Fruit fly (Drosophila melanogaster) whole organism, prepupa: ENCODE measurements around the gene Ugt37A2.
A peak's percentile ranks its signal among the peaks of the same experiment; 100 is the strongest.

ENCODE experiments used
- CG10631 ChIP-seq: fragments of 200-800 bp; sonication (Bioruptor generic); optimal IDR thresholded peaks from 2 replicates; lab custom pipeline; 2016; ENCODE audit warnings: missing biosample characterization, missing genetic modification characterization
- CG11294 ChIP-seq: fragments of 200-800 bp; sonication (Bioruptor generic); IDR thresholded peaks from 2 replicates; pipeline ENCODE4 v1.3.6; 2022; ENCODE audit warnings: missing biosample characterization, missing genetic modification characterization
- CG11902 ChIP-seq: fragments of 200-800 bp; sonication (Bioruptor generic); optimal IDR thresholded peaks from 3 replicates; lab custom pipeline; 2016; ENCODE audit warnings: missing biosample characterization, missing genetic modification characterization
- CG15336 ChIP-seq: fragments of 200-800 bp; sonication (Bioruptor generic); IDR thresholded peaks from 2 replicates; pipeline ENCODE4 v1.3.6; 2022; ENCODE audit warnings: missing biosample characterization, missing genetic modification characterization
- CG1621 ChIP-seq: fragments of 200-800 bp; sonication (Bioruptor generic); optimal IDR thresholded peaks from 3 replicates; lab custom pipeline; 2018; ENCODE audit warnings: missing biosample characterization, mild to moderate bottlenecking, missing genetic modification characterization
- CG16779 ChIP-seq: fragments of 200-800 bp; sonication (Bioruptor generic); optimal IDR thresholded peaks from 3 replicates; lab custom pipeline; 2017; ENCODE audit warnings: missing biosample characterization, mild to moderate bottlenecking, missing genetic modification characterization
- CG31627 ChIP-seq: fragments of 200-800 bp; sonication (Bioruptor generic); optimal IDR thresholded peaks from 3 replicates; lab custom pipeline; 2016; ENCODE audit warnings: missing biosample characterization, missing genetic modification characterization
- CG34406 ChIP-seq: fragments of 200-800 bp; sonication (Bioruptor generic); optimal IDR thresholded peaks from 3 replicates; lab custom pipeline; 2016; ENCODE audit warnings: missing biosample characterization, missing genetic modification characterization
- CG4318 ChIP-seq: fragments of 200-800 bp; sonication (Bioruptor generic); optimal IDR thresholded peaks from 3 replicates; lab custom pipeline; 2017; ENCODE audit warnings: missing biosample characterization, mild to moderate bottlenecking, missing genetic modification characterization
- CG6163 ChIP-seq: fragments of 200-800 bp; sonication (Bioruptor generic); IDR thresholded peaks from 3 replicates; pipeline ENCODE4 v1.3.6; 2022; ENCODE audit warnings: missing biosample characterization, missing genetic modification characterization
- CG6854 ChIP-seq: fragments of 200-800 bp; sonication (Bioruptor generic); optimal IDR thresholded peaks from 2 replicates; lab custom pipeline; 2017; ENCODE audit warnings: missing biosample characterization, mild to moderate bottlenecking, missing genetic modification characterization
- CG7368 ChIP-seq: fragments of 200-800 bp; sonication (Bioruptor generic); optimal IDR thresholded peaks from 3 replicates; lab custom pipeline; 2016; ENCODE audit warnings: missing biosample characterization, missing genetic modification characterization
- CG8319 ChIP-seq: fragments of 200-800 bp; sonication (Bioruptor generic); optimal IDR thresholded peaks from 3 replicates; lab custom pipeline; 2016; ENCODE audit warnings: missing biosample characterization, missing genetic modification characterization
- Eip78C ChIP-seq: fragments of 200-800 bp; sonication (Bioruptor generic); peaks from one replicate; lab custom pipeline; 2016; ENCODE audit warnings: missing biosample characterization, missing genetic modification characterization
- Eip93F ChIP-seq: fragments of 200-800 bp; sonication (Bioruptor generic); optimal IDR thresholded peaks from 2 replicates; lab custom pipeline; 2016; ENCODE audit warnings: missing biosample characterization, mild to moderate bottlenecking, missing genetic modification characterization
- Hr38 ChIP-seq: sonication (Bioruptor generic); optimal IDR thresholded peaks from 2 replicates; lab custom pipeline; 2016; ENCODE audit warnings: missing biosample characterization, missing genetic modification characterization
- Hr4 ChIP-seq: fragments of 200-800 bp; sonication (Bioruptor generic); optimal IDR thresholded peaks from 3 replicates; lab custom pipeline; 2016; ENCODE audit warnings: missing biosample characterization, missing genetic modification characterization
- Lpt ChIP-seq: fragments of 200-800 bp; sonication (Bioruptor generic); optimal IDR thresholded peaks from 3 replicates; lab custom pipeline; 2016; ENCODE audit warnings: missing biosample characterization, missing genetic modification characterization
- OdsH ChIP-seq: fragments of 200-800 bp; sonication (Bioruptor generic); optimal IDR thresholded peaks from 3 replicates; lab custom pipeline; 2016; ENCODE audit warnings: missing biosample characterization, missing genetic modification characterization
- Sox14 ChIP-seq: fragments of 200-800 bp; sonication (Bioruptor generic); optimal IDR thresholded peaks from 3 replicates; lab custom pipeline; 2016; ENCODE audit warnings: missing biosample characterization, missing genetic modification characterization
- achi ChIP-seq: fragments of 200-800 bp; sonication (Bioruptor generic); optimal IDR thresholded peaks from 3 replicates; lab custom pipeline; 2016; ENCODE audit warnings: missing biosample characterization, missing genetic modification characterization
- acj6 ChIP-seq: fragments of 200-800 bp; sonication (Bioruptor generic); optimal IDR thresholded peaks from 3 replicates; lab custom pipeline; 2016; ENCODE audit warnings: missing biosample characterization, missing genetic modification characterization
- cyc ChIP-seq: fragments of 200-800 bp; sonication (Bioruptor generic); optimal IDR thresholded peaks from 3 replicates; lab custom pipeline; 2016; ENCODE audit warnings: missing biosample characterization, missing genetic modification characterization
- dac ChIP-seq: fragments of 200-800 bp; sonication (Bioruptor generic); optimal IDR thresholded peaks from 2 replicates; lab custom pipeline; 2017; ENCODE audit warnings: missing biosample characterization, mild to moderate bottlenecking, missing genetic modification characterization
- dsx ChIP-seq: fragments of 200-800 bp; optimal IDR thresholded peaks from 3 replicates; lab custom pipeline; 2019; ENCODE audit warnings: missing biosample characterization, mild to moderate bottlenecking, missing genetic modification characterization, moderate library complexity; ENCODE audit not compliant: poor library complexity, severe bottlenecking
- eg ChIP-seq: fragments of 200-800 bp; sonication (Bioruptor generic); IDR thresholded peaks from 3 replicates; pipeline ENCODE4 v1.3.6; 2022; ENCODE audit warnings: missing biosample characterization, missing genetic modification characterization
- esn ChIP-seq: fragments of 200-800 bp; sonication (Bioruptor generic); optimal IDR thresholded peaks from 2 replicates; lab custom pipeline; 2016; ENCODE audit warnings: missing biosample characterization, mild to moderate bottlenecking, missing genetic modification characterization, moderate library complexity
- fkh ChIP-seq: fragments of 200-800 bp; sonication (Bioruptor generic); optimal IDR thresholded peaks from 3 replicates; lab custom pipeline; 2017; ENCODE audit warnings: missing biosample characterization, mild to moderate bottlenecking, missing genetic modification characterization, moderate library complexity
- lz ChIP-seq: fragments of 200-800 bp; sonication (Bioruptor generic); optimal IDR thresholded peaks from 3 replicates; lab custom pipeline; 2016; ENCODE audit warnings: missing biosample characterization, missing genetic modification characterization
- net ChIP-seq: fragments of 200-800 bp; sonication (Bioruptor generic); optimal IDR thresholded peaks from 3 replicates; lab custom pipeline; 2016; ENCODE audit warnings: missing biosample characterization, missing genetic modification characterization
- pdm3 ChIP-seq: fragments of 200-800 bp; sonication (Bioruptor generic); optimal IDR thresholded peaks from 3 replicates; lab custom pipeline; 2016; ENCODE audit warnings: missing biosample characterization, missing genetic modification characterization
- salr ChIP-seq, 2 experiments: fragments of 200-800 bp; sonication (Bioruptor generic); optimal IDR thresholded peaks; 3 replicates each; lab custom pipeline; 2016 to 2018; ENCODE audit warnings: missing biosample characterization in 2 of 2, missing genetic modification characterization in 2 of 2, mild to moderate bottlenecking in 1 of 2
- spab ChIP-seq: fragments of 200-800 bp; sonication (Bioruptor generic); optimal IDR thresholded peaks from 2 replicates; lab custom pipeline; 2017; ENCODE audit warnings: missing biosample characterization, mild to moderate bottlenecking, missing genetic modification characterization, missing genetic modification reagents
- svp ChIP-seq: fragments of 200-800 bp; sonication (Bioruptor generic); peaks from one replicate; lab custom pipeline; 2016; ENCODE audit warnings: missing biosample characterization, missing genetic modification characterization
- vri ChIP-seq: fragments of 200-800 bp; sonication (Bioruptor generic); optimal IDR thresholded peaks from 3 replicates; lab custom pipeline; 2016; ENCODE audit warnings: missing biosample characterization, mild to moderate bottlenecking, missing genetic modification characterization

Gene Ugt37A2

dm6 chr3R:12739247-12739646, at the start of gene Ugt37A2:
Gene Ugt37A2, plus strand, starts transcription at chr3R:12739642.
- no peak for TF ChIP-seq CG15336 (GFP tag; lab: Robert Waterston, UW)
- TF ChIP-seq salr (GFP tag; optimal IDR thresholded peaks at IDR 0.05; lab: Kevin White, UChicago): no peak
- TF ChIP-seq CG11902 (GFP tag; lab: Kevin White, UChicago): no peak
- no peak for TF ChIP-seq pdm3
- TF ChIP-seq, all 60 proteins: peak for 0

dm6 chr3R:12691422-12692101, 47.9 kb upstream of the Ugt37A2 start, which contains the start of gene Arp1:
Gene Arp1, plus strand, starts transcription at chr3R:12691743.
- no peak for TF ChIP-seq CG7368 (GFP tag; lab: Kevin White, UChicago)
- TF ChIP-seq Lpt: no peak
- TF ChIP-seq CG11294 (GFP tag; lab: Robert Waterston, UW): no peak
- peak; percentile 38 for TF ChIP-seq Eip78C (GFP tag; lab: Kevin White, UChicago)
- TF ChIP-seq Hr38 (GFP tag; lab: Kevin White, UChicago): no peak

dm6 chr3R:12692497-12692896, 46.9 kb upstream of the Ugt37A2 start, which contains the start of gene CG31347:
Gene CG31347, minus strand, starts transcription at chr3R:12692597.
- TF ChIP-seq CG15336 (GFP tag; lab: Robert Waterston, UW) (no peak), achi (GFP tag; lab: Kevin White, UChicago) (no peak), CG6854 (GFP tag; lab: Kevin White, UChicago) (no peak), CG10631 (GFP tag; lab: Kevin White, UChicago) (no peak), acj6 (GFP tag; lab: Kevin White, UChicago) (no peak), CG31627 (GFP tag; lab: Kevin White, UChicago) (no peak), dac (no peak), net (GFP tag; lab: Kevin White, UChicago) (no peak), eg (GFP tag; lab: Robert Waterston, UW) (no peak), Hr4 (GFP tag; lab: Kevin White, UChicago) (no peak), CG11294 (GFP tag; lab: Robert Waterston, UW) (no peak), OdsH (GFP tag; lab: Kevin White, UChicago) (no peak), CG34406 (GFP tag; lab: Kevin White, UChicago) (no peak), CG6163 (GFP tag; lab: Robert Waterston, UW) (no peak), CG4318 (GFP tag; lab: Kevin White, UChicago) (no peak), esn (GFP tag; lab: Kevin White, UChicago) (no peak), spab (GFP tag; lab: Kevin White, UChicago) (no peak)

dm6 chr3R:12694742-12695141, 44.7 kb upstream of the Ugt37A2 start, which contains the start of the genes CG14391 and NijC:
Gene CG14391, minus strand, starts transcription at chr3R:12694842.
Gene NijC, plus strand, starts transcription at chr3R:12695129.
- TF ChIP-seq cyc (GFP tag; lab: Kevin White, UChicago) (no peak), spab (GFP tag; lab: Kevin White, UChicago) (no peak), lz (GFP tag; lab: Kevin White, UChicago) (no peak), dsx (GFP tag; lab: Kevin White, UChicago) (no peak), CG11902 (GFP tag; lab: Kevin White, UChicago) (no peak)

- no peak for TF ChIP-seq CG7368 (GFP tag; lab: Kevin White, UChicago)
- no peak for TF ChIP-seq CG16779 (tag; lab: Kevin White, UChicago)
- no peak for TF ChIP-seq OdsH (GFP tag; lab: Kevin White, UChicago)
- TF ChIP-seq svp: peak; percentile 53
- TF ChIP-seq, all 60 proteins: peak for 1
Observed at dm6 chr3R:12697022-12697421, 42.4 kb upstream of the Ugt37A2 start, which contains the start of gene Past1. Gene Past1, plus strand, starts transcription at chr3R:12697322.

- TF ChIP-seq vri (GFP tag; lab: Kevin White, UChicago) (peak; percentile 66), CG1621 (tag; lab: Kevin White, UChicago) (peak; percentile 20), Eip78C (GFP tag; lab: Kevin White, UChicago) (peak; percentile 59), fkh (GFP tag; lab: Kevin White, UChicago) (peak; percentile 88), Eip93F (GFP tag; lab: Kevin White, UChicago) (peak; percentile 31), Sox14 (GFP tag; lab: Kevin White, UChicago) (peak; percentile 28), CG10631 (GFP tag; lab: Kevin White, UChicago) (no peak), dsx (GFP tag; lab: Kevin White, UChicago) (no peak), esn (GFP tag; lab: Kevin White, UChicago) (peak; percentile 17), CG8319 (no peak)
Observed at dm6 chr3R:12697571-12698039, 41.8 kb upstream of the Ugt37A2 start.
